Worm (Caenorhabditis elegans) whole organism, late embryonic: ENCODE results near the gene mbf-1.

ENCODE experiments used
- C38D4.7 ChIP-seq: fragments of 200-800 bp; sonication (Bioruptor generic); optimal IDR thresholded peaks from 2 replicates; lab custom pipeline; 2018; ENCODE audit warnings: mild to moderate bottlenecking, missing genetic modification characterization, moderate library complexity, missing compliant biosample characterization
- F13H6.1 ChIP-seq: sonication (generic microtip); optimal IDR thresholded peaks from 2 replicates; lab custom pipeline; 2016; ENCODE audit warnings: missing genetic modification characterization, missing compliant biosample characterization
- K02D7.2 ChIP-seq: sonication (generic microtip); optimal IDR thresholded peaks from 2 replicates; lab custom pipeline; 2017; ENCODE audit warnings: mild to moderate bottlenecking, missing genetic modification characterization, missing compliant biosample characterization
- Y22D7AL.16 ChIP-seq: sonication (generic microtip); optimal IDR thresholded peaks from 2 replicates; lab custom pipeline; 2016; ENCODE audit warnings: missing genetic modification characterization, missing compliant biosample characterization
- ahr-1 ChIP-seq: sonication (generic microtip); optimal IDR thresholded peaks from 2 replicates; lab custom pipeline; 2016; ENCODE audit warnings: missing genetic modification characterization, missing compliant biosample characterization
- ama-1 ChIP-seq: fragments of 150-350 bp; optimal IDR thresholded peaks from 2 replicates; lab custom pipeline; 2014
- ceh-14 ChIP-seq: sonication (generic microtip); optimal IDR thresholded peaks from 2 replicates; lab custom pipeline; 2016; ENCODE audit warnings: missing genotype, missing genetic modification characterization, missing compliant biosample characterization
- ceh-18 ChIP-seq: sonication (generic microtip); optimal IDR thresholded peaks from 2 replicates; lab custom pipeline; 2016; ENCODE audit warnings: missing genetic modification characterization, missing compliant biosample characterization
- ceh-19 ChIP-seq: fragments of 200-800 bp; sonication (Bioruptor generic); optimal IDR thresholded peaks from 2 replicates; lab custom pipeline; 2018; ENCODE audit warnings: mild to moderate bottlenecking, missing genetic modification characterization, missing compliant biosample characterization
- ceh-2 ChIP-seq: sonication (generic microtip); optimal IDR thresholded peaks from 2 replicates; lab custom pipeline; 2016; ENCODE audit warnings: missing genotype, missing genetic modification characterization, missing compliant biosample characterization
- ceh-31 ChIP-seq: sonication (generic microtip); optimal IDR thresholded peaks from 2 replicates; lab custom pipeline; 2016; ENCODE audit warnings: missing genetic modification characterization, missing compliant biosample characterization
- ceh-45 ChIP-seq: fragments of 200-800 bp; sonication (Bioruptor generic); IDR thresholded peaks from 2 replicates; pipeline ENCODE4 v1.3.6; 2022; ENCODE audit warnings: missing genetic modification reagents, missing genetic modification characterization, missing compliant biosample characterization
- ceh-6 ChIP-seq: fragments of 200-800 bp; sonication (Bioruptor generic); optimal IDR thresholded peaks from 2 replicates; lab custom pipeline; 2018; ENCODE audit warnings: mild to moderate bottlenecking, missing genetic modification characterization, missing compliant biosample characterization
- elt-2 ChIP-seq: sonication (generic microtip); optimal IDR thresholded peaks from 2 replicates; lab custom pipeline; 2016; ENCODE audit warnings: missing genetic modification reagents, missing genetic modification characterization, missing compliant biosample characterization
- ets-4 ChIP-seq: sonication (generic microtip); optimal IDR thresholded peaks from 2 replicates; lab custom pipeline; 2016; ENCODE audit warnings: missing genetic modification characterization, missing compliant biosample characterization
- eyg-1 ChIP-seq: sonication (generic microtip); optimal IDR thresholded peaks from 2 replicates; lab custom pipeline; 2016; ENCODE audit warnings: missing genotype, missing genetic modification characterization, missing compliant biosample characterization
- fkh-10 ChIP-seq: fragments of 150-350 bp; optimal IDR thresholded peaks from 2 replicates; lab custom pipeline; 2014; ENCODE audit warnings: missing biosample characterization, missing genetic modification reagents, missing genetic modification characterization
- fkh-6 ChIP-seq: sonication (generic microtip); optimal IDR thresholded peaks from 2 replicates; lab custom pipeline; 2016; ENCODE audit warnings: missing genetic modification characterization, missing compliant biosample characterization
- gmeb-2 ChIP-seq: sonication (generic microtip); optimal IDR thresholded peaks from 2 replicates; lab custom pipeline; 2016; ENCODE audit warnings: missing genetic modification characterization, inconsistent platforms, missing compliant biosample characterization
- hlh-13 ChIP-seq: fragments of 200-800 bp; sonication (Bioruptor generic); optimal IDR thresholded peaks from 2 replicates; lab custom pipeline; 2018; ENCODE audit warnings: mild to moderate bottlenecking, missing genetic modification characterization, missing compliant biosample characterization
- hlh-15 ChIP-seq: sonication (generic microtip); optimal IDR thresholded peaks from 2 replicates; lab custom pipeline; 2016; ENCODE audit warnings: missing genetic modification characterization, missing compliant biosample characterization
- lim-6 ChIP-seq: sonication (generic microtip); optimal IDR thresholded peaks from 2 replicates; lab custom pipeline; 2016; ENCODE audit warnings: missing genetic modification characterization, missing compliant biosample characterization
- madf-2 ChIP-seq: sonication (generic microtip); optimal IDR thresholded peaks from 2 replicates; lab custom pipeline; 2017; ENCODE audit warnings: missing genetic modification characterization, missing compliant biosample characterization
- mec-3 ChIP-seq: sonication (generic microtip); optimal IDR thresholded peaks from 2 replicates; lab custom pipeline; 2016; ENCODE audit warnings: borderline replicate concordance, missing genetic modification characterization, missing compliant biosample characterization
- nfya-1 ChIP-seq: sonication (generic microtip); optimal IDR thresholded peaks from 2 replicates; lab custom pipeline; 2017; ENCODE audit warnings: missing genetic modification characterization, mild to moderate bottlenecking, missing compliant biosample characterization, antibody characterized with exemption, moderate library complexity
- nhr-11 ChIP-seq: fragments of 150-350 bp; optimal IDR thresholded peaks from 2 replicates; lab custom pipeline; 2014; ENCODE audit warnings: missing biosample characterization, missing genetic modification characterization
- nhr-232 ChIP-seq: sonication (generic microtip); optimal IDR thresholded peaks from 2 replicates; lab custom pipeline; 2016; ENCODE audit warnings: missing genetic modification characterization, missing compliant biosample characterization
- pat-9 ChIP-seq: fragments of 200-800 bp; sonication (Bioruptor generic); optimal IDR thresholded peaks from 2 replicates; lab custom pipeline; 2018; ENCODE audit warnings: mild to moderate bottlenecking, missing genetic modification characterization, moderate library complexity, missing compliant biosample characterization
- pax-1 ChIP-seq: fragments of 150-350 bp; optimal IDR thresholded peaks from 2 replicates; lab custom pipeline; 2014; ENCODE audit warnings: missing biosample characterization, missing genetic modification characterization
- pha-2 ChIP-seq: sonication (generic microtip); optimal IDR thresholded peaks from 2 replicates; lab custom pipeline; 2017; ENCODE audit warnings: mild to moderate bottlenecking, missing genetic modification characterization, missing compliant biosample characterization
- pqm-1 ChIP-seq: sonication (generic microtip); optimal IDR thresholded peaks from 2 replicates; lab custom pipeline; 2016; ENCODE audit warnings: missing genetic modification characterization, missing compliant biosample characterization
- pros-1 ChIP-seq: fragments of 150-350 bp; optimal IDR thresholded peaks from 2 replicates; lab custom pipeline; 2014; ENCODE audit warnings: missing biosample characterization, missing genetic modification reagents, missing genetic modification characterization
- ref-2 ChIP-seq: sonication (generic microtip); optimal IDR thresholded peaks from 2 replicates; lab custom pipeline; 2016; ENCODE audit warnings: missing genetic modification characterization, missing compliant biosample characterization
- sdc-2 ChIP-seq: sonication (generic microtip); optimal IDR thresholded peaks from 2 replicates; lab custom pipeline; 2016; ENCODE audit warnings: missing genotype, missing genetic modification characterization, missing compliant biosample characterization
- sox-2 ChIP-seq: fragments of 200-800 bp; sonication (Bioruptor generic); IDR thresholded peaks from 2 replicates; pipeline ENCODE4 v1.3.6; 2022; ENCODE audit warnings: missing genetic modification reagents, missing genetic modification characterization, missing compliant biosample characterization
- sox-4 ChIP-seq: sonication (generic microtip); optimal IDR thresholded peaks from 2 replicates; lab custom pipeline; 2017; ENCODE audit warnings: mild to moderate bottlenecking, missing genetic modification characterization, inconsistent platforms, missing compliant biosample characterization
- syd-9 ChIP-seq: sonication (generic microtip); optimal IDR thresholded peaks from 2 replicates; lab custom pipeline; 2016; ENCODE audit warnings: mild to moderate bottlenecking, missing genetic modification characterization, moderate library complexity, missing compliant biosample characterization
- tbx-2 ChIP-seq: sonication (generic microtip); optimal IDR thresholded peaks from 2 replicates; lab custom pipeline; 2016; ENCODE audit warnings: missing genetic modification characterization, missing compliant biosample characterization
- ttx-3 ChIP-seq: sonication (generic microtip); optimal IDR thresholded peaks from 2 replicates; lab custom pipeline; 2016; ENCODE audit warnings: missing genetic modification reagents, missing genetic modification characterization, missing compliant biosample characterization
- unc-3 ChIP-seq, 2 experiments: fragments of 200-800 bp in 1 of 2; sonication (Bioruptor generic) in 1 of 2; sonication (generic microtip) in 1 of 2; conservative IDR thresholded peaks in 1 of 2; optimal IDR thresholded peaks in 1 of 2; 2 replicates each; pipeline versions ENCODE4 v1.3.6 to Lab custom; 2016 to 2022; ENCODE audit warnings: missing compliant biosample characterization in 2 of 2, missing genetic modification characterization in 2 of 2, missing genetic modification reagents in 1 of 2
- unc-42 ChIP-seq: sonication (generic microtip); optimal IDR thresholded peaks from 2 replicates; lab custom pipeline; 2016; ENCODE audit warnings: missing genotype, missing genetic modification characterization, missing compliant biosample characterization
- unc-86 ChIP-seq: sonication (generic microtip); optimal IDR thresholded peaks from 2 replicates; lab custom pipeline; 2016; ENCODE audit warnings: missing genetic modification characterization, missing compliant biosample characterization
- zip-5 ChIP-seq: sonication (generic microtip); optimal IDR thresholded peaks from 2 replicates; lab custom pipeline; 2016; ENCODE audit warnings: missing genetic modification characterization, missing compliant biosample characterization
- ztf-16 ChIP-seq: sonication (generic microtip); optimal IDR thresholded peaks from 2 replicates; lab custom pipeline; 2017; ENCODE audit warnings: missing genetic modification characterization, missing compliant biosample characterization

Gene mbf-1

ce11 chrIV:11455824-11456223 lies 24.3 kb downstream of the mbf-1 start:
- TF ChIP-seq nhr-232 (tag; lab: Kevin White, UChicago), result no peak
- no peak for TF ChIP-seq lim-6 (tag; lab: Kevin White, UChicago)
- TF ChIP-seq ahr-1, result no peak

ce11 chrIV:11452928-11453327 lies 27.2 kb downstream of the mbf-1 start:
- TF ChIP-seq pat-9 (tag; lab: Kevin White, UChicago), result no peak
- TF ChIP-seq hlh-13, result no peak
- TF ChIP-seq ref-2 (tag; lab: Kevin White, UChicago), result no peak
- no peak for TF ChIP-seq eyg-1
- no peak for TF ChIP-seq sdc-2 (tag; lab: Kevin White, UChicago)
- no peak for TF ChIP-seq ceh-2
- no peak for TF ChIP-seq ceh-14 (tag; lab: Kevin White, UChicago)
- TF ChIP-seq C38D4.7 (GFP tag; lab: Kevin White, UChicago), result no peak
- TF ChIP-seq fkh-6 (tag; lab: Kevin White, UChicago), result no peak
- no peak for TF ChIP-seq ceh-45 (GFP tag; lab: Robert Waterston, UW)
- TF ChIP-seq tbx-2 (tag; lab: Kevin White, UChicago), result no peak

ce11 chrIV:11438255-11438654 lies 41.9 kb downstream of the mbf-1 start:
- no peak for TF ChIP-seq ttx-3 (tag; lab: Kevin White, UChicago)
- no peak for TF ChIP-seq nfya-1 (tag; lab: Kevin White, UChicago)
- TF ChIP-seq madf-2, result no peak
- no peak for TF ChIP-seq nhr-11 (tag; lab: Kevin White, UChicago)
- TF ChIP-seq ceh-18 (tag; lab: Kevin White, UChicago), result no peak
- no peak for TF ChIP-seq unc-3 (GFP tag; conservative IDR thresholded peaks at IDR 0.05; lab: Robert Waterston, UW)
- no peak for TF ChIP-seq unc-3 (tag; optimal IDR thresholded peaks at IDR 0.05; lab: Kevin White, UChicago)
- TF ChIP-seq mec-3 (tag; lab: Kevin White, UChicago), result no peak
- no peak for TF ChIP-seq sox-2 (GFP tag; lab: Robert Waterston, UW)
- no peak for TF ChIP-seq ztf-16 (tag; lab: Kevin White, UChicago)

- no peak for TF ChIP-seq mec-3 (tag; lab: Kevin White, UChicago)
- TF ChIP-seq ama-1 (lab: Kevin White, UChicago), result no peak
- TF ChIP-seq pha-2 (tag; lab: Kevin White, UChicago), result no peak
- TF ChIP-seq unc-42 (tag; lab: Kevin White, UChicago), result no peak
- TF ChIP-seq ztf-16 (tag; lab: Kevin White, UChicago), result no peak
- no peak for TF ChIP-seq C38D4.7 (GFP tag; lab: Kevin White, UChicago)
These were observed 44.4 kb downstream of the mbf-1 start for ce11 chrIV:11435761-11436160.

ce11 chrIV:11434575-11434974 lies 45.6 kb downstream of the mbf-1 start:
- no peak for TF ChIP-seq nhr-232 (tag; lab: Kevin White, UChicago)

- TF ChIP-seq K02D7.2 (tag; lab: Kevin White, UChicago), result no peak
- TF ChIP-seq tbx-2 (tag; lab: Kevin White, UChicago), result peak; percentile 58
- no peak for TF ChIP-seq unc-86 (tag; lab: Kevin White, UChicago)
- TF ChIP-seq pqm-1, result no peak
- no peak for TF ChIP-seq ets-4 (tag; lab: Kevin White, UChicago)
- no peak for TF ChIP-seq pax-1 (tag; lab: Kevin White, UChicago)
- TF ChIP-seq elt-2 (tag; lab: Kevin White, UChicago), result no peak
- no peak for TF ChIP-seq ceh-6
- no peak for TF ChIP-seq Y22D7AL.16 (tag; lab: Kevin White, UChicago)
- no peak for TF ChIP-seq syd-9 (tag; lab: Kevin White, UChicago)
- no peak for TF ChIP-seq sox-4 (tag; lab: Kevin White, UChicago)
- no peak for TF ChIP-seq gmeb-2 (tag; lab: Kevin White, UChicago)
- TF ChIP-seq ceh-31 (tag; lab: Kevin White, UChicago), result peak; percentile 22
- TF ChIP-seq eyg-1, result no peak
- TF ChIP-seq ceh-18 (tag; lab: Kevin White, UChicago), result peak; percentile 51
- no peak for TF ChIP-seq zip-5 (tag; lab: Kevin White, UChicago)
- TF ChIP-seq ama-1 (lab: Kevin White, UChicago), result no peak
- TF ChIP-seq fkh-10, result no peak
- no peak for TF ChIP-seq F13H6.1 (tag; lab: Kevin White, UChicago)
- TF ChIP-seq ceh-19 (GFP tag; lab: Kevin White, UChicago), result no peak
- TF ChIP-seq sox-2 (GFP tag; lab: Robert Waterston, UW), result no peak
- TF ChIP-seq hlh-15 (tag; lab: Kevin White, UChicago), result no peak
- no peak for TF ChIP-seq pha-2 (tag; lab: Kevin White, UChicago)
- TF ChIP-seq pros-1 (tag; lab: Kevin White, UChicago), result no peak
These were observed 46.5 kb downstream of the mbf-1 start for ce11 chrIV:11433709-11434108.
